Fruit fly (Drosophila melanogaster): Measurements from ENCODE around the gene Acbp1.

- TF ChIP-seq br (GFP tag; optimal IDR thresholded peaks at IDR 0.05) (no peak), CG32264 (GFP tag; optimal IDR thresholded peaks at IDR 0.05) (no peak), dmrt93B (GFP tag; optimal IDR thresholded peaks at IDR 0.05) (no peak), CG9705 (GFP tag; optimal IDR thresholded peaks at IDR 0.05) (no peak), HLH106 (tag; optimal IDR thresholded peaks at IDR 0.05) (no peak), Abd-B (GFP tag; optimal IDR thresholded peaks at IDR 0.05) (no peak), Vsx2 (GFP tag; optimal IDR thresholded peaks at IDR 0.05; ENCODE audit: partially characterized antibody) (no peak), CrebA (GFP tag; optimal IDR thresholded peaks at IDR 0.05; ENCODE audit: borderline replicate concordance) (no peak), dsf (GFP tag; optimal IDR thresholded peaks at IDR 0.05; ENCODE audit: borderline replicate concordance) (no peak), dl (GFP tag; optimal IDR thresholded peaks at IDR 0.05; ENCODE audit: insufficient read depth in 1 of 2, partially characterized antibody in 2 of 2) (no peak), jim (GFP tag; optimal IDR thresholded peaks at IDR 0.05) (no peak), usp (GFP tag; optimal IDR thresholded peaks at IDR 0.05) (no peak)
These were observed 34.7 kb upstream of the Acbp1 start, which contains the start of the genes CG8475 and CG8460 for dm6 chr2L:8196757-8197530.

Data from whole organism, wandering third instar larva.